Fruit fly (Drosophila melanogaster) Kc167 (cell line): ENCODE data around the gene sau.

Experiments used
- h ChIP-seq: fragments of >200 bp; optimal IDR thresholded peaks from 3 replicates; lab custom pipeline; 2018; ENCODE audit warnings: missing external identifiers
- ttk ChIP-seq: sonication (Bioruptor generic); optimal IDR thresholded peaks from 2 replicates; lab custom pipeline; 2017; ENCODE audit warnings: missing external identifiers

dm6 chr2L:2199433-2199796 is 26.7 kb upstream of the sau start:
- no peak for TF ChIP-seq h
- no peak for TF ChIP-seq ttk
